Worm (Caenorhabditis elegans) whole organism, L4/young adult: Measurements from ENCODE around the gene madf-3.

ENCODE experiments used
- W03F9.2 ChIP-seq: fragments of 150-350 bp; optimal IDR thresholded peaks from 2 replicates; lab custom pipeline; 2014; ENCODE audit warnings: missing biosample characterization, missing genetic modification characterization
- dao-5 ChIP-seq: sonication (generic microtip); optimal IDR thresholded peaks from 2 replicates; lab custom pipeline; 2016; ENCODE audit warnings: missing genotype, missing genetic modification characterization, moderate library complexity, missing compliant biosample characterization
- him-1 ChIP-seq: sonication (generic microtip); optimal IDR thresholded peaks from 2 replicates; lab custom pipeline; 2016; ENCODE audit warnings: missing genotype, missing genetic modification reagents, missing genetic modification characterization, missing compliant biosample characterization

DNA sequence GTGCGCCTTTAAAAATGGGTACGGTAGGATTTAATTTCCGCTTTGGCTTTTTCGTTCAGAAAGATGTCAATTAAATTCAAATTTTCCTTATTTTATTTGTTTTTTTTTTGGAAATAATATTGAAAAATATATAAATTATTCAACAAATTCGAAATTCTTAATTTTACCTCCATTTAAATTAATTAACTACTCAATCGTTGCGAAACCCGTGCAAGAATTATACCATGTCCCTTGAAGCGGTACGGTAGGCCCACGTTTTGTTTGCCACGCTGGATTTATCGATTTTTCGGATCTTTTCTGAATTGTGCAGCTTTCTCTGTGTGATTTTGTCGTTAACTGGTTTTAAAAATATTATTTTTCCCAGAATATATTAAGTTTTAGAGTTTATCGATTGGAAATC is 14.1 kb upstream of the madf-3 start, which contains the start of gene Y52E8A.2:
- TF ChIP-seq dao-5 (tag; lab: Kevin White, UChicago) (no peak), W03F9.2 (tag; lab: Kevin White, UChicago) (no peak), him-1 (tag; lab: Kevin White, UChicago) (no peak)
